Fruit fly (Drosophila melanogaster): ENCODE results near the gene PRL-1.

Gene PRL-1

DNA sequence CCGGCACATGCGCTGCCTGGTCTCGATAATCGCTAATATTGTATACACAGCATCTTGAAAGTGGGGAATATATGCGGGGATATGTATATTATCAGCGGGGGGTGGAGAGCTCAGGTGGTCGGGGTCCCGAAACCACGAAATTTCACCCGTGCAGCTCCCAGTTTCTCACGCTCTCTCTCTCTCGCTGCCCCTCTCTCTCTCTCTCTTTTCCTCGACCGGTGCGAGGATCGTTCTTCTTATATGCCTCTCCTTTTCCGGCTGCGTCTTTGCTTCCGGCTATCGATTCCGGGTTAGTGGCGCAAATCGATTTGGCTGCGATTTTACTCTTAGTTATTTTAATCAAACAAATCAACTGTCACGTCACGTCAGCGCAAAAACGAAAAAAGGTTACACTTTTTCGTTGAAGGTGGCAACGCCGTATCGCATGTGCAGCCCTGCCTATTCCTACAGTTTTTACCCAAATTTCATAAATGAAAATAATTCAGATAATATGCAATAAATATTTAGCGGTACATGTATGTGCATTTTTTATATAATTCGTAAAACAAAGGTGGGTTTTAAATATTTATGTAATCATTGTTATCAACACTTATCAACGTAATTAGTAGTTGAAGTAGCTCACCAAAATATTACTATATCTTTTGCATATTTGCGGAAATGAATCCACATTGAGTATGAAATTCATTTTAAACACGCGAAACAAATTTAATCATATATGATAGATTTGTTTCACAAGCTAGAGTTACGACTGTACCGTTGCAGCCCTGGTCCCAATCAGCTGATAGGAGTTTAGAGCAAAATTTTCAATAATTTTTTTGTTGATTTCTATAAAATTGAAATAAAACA lies 42.3 kb upstream of the PRL-1 start, which contains the start of the genes heix and CG17328 (continued):
- peak; percentile 44 for TF ChIP-seq fd59A (GFP tag; optimal IDR thresholded peaks at IDR 0.05)
- TF ChIP-seq CG3032 (tag; optimal IDR thresholded peaks at IDR 0.05), result peak; percentile 64
- TF ChIP-seq CG6163 (GFP tag; IDR thresholded peaks at IDR 0.05), result no peak; the same call in 1 of the 3 replicates
- TF ChIP-seq CG10631 (GFP tag; optimal IDR thresholded peaks at IDR 0.05), result peak; percentile 80
- TF ChIP-seq Eip75B (GFP tag; optimal IDR thresholded peaks at IDR 0.05), result peak; percentile 79
- peak; percentile 74 for TF ChIP-seq Ets21C (GFP tag; optimal IDR thresholded peaks at IDR 0.05)
- TF ChIP-seq CG34406 (GFP tag; optimal IDR thresholded peaks at IDR 0.05), result peak; percentile 66
- TF ChIP-seq dsx (GFP tag; optimal IDR thresholded peaks at IDR 0.05; ENCODE audit: poor library complexity, severe bottlenecking), result no peak
- peak; percentile 63 to 72 for TF ChIP-seq salr (GFP tag; optimal IDR thresholded peaks at IDR 0.05)
- no peak for TF ChIP-seq CG4318 (GFP tag; optimal IDR thresholded peaks at IDR 0.05)
- TF ChIP-seq acj6 (GFP tag; optimal IDR thresholded peaks at IDR 0.05), result peak; percentile 82
- TF ChIP-seq topi (GFP tag; optimal IDR thresholded peaks at IDR 0.05), result peak; percentile 75
- peak; percentile 51; the same call in 1 of the 2 replicates for TF ChIP-seq Gug (GFP tag; IDR thresholded peaks at IDR 0.05)
- TF ChIP-seq Sox14 (GFP tag; optimal IDR thresholded peaks at IDR 0.05), result peak; percentile 81
- TF ChIP-seq CG16779 (tag; optimal IDR thresholded peaks at IDR 0.05), result no peak
- TF ChIP-seq Eip93F (GFP tag; optimal IDR thresholded peaks at IDR 0.05), result peak; percentile 47
- TF ChIP-seq CG8632 (GFP tag; optimal IDR thresholded peaks at IDR 0.05), result peak; percentile 54
- no peak for TF ChIP-seq CG3919 (GFP tag; optimal IDR thresholded peaks at IDR 0.05)
- TF ChIP-seq Sox15 (GFP tag; optimal IDR thresholded peaks at IDR 0.05), result peak; percentile 70
- no peak for TF ChIP-seq fd85E (GFP tag; optimal IDR thresholded peaks at IDR 0.05)
- TF ChIP-seq pdm3 (GFP tag; optimal IDR thresholded peaks at IDR 0.05), result no peak
- no peak for TF ChIP-seq CG6808 (GFP tag; optimal IDR thresholded peaks at IDR 0.05)
- TF ChIP-seq Eip78C (GFP tag), result peak; percentile 91
- peak; percentile 61 for TF ChIP-seq Ets96B (tag; optimal IDR thresholded peaks at IDR 0.05)
- peak; percentile 92 for TF ChIP-seq svp (GFP tag)
- no peak for TF ChIP-seq Smox (GFP tag; optimal IDR thresholded peaks at IDR 0.05)
- peak; percentile 44 for TF ChIP-seq CG15336 (GFP tag; IDR thresholded peaks at IDR 0.05)
- TF ChIP-seq fkh (GFP tag; optimal IDR thresholded peaks at IDR 0.05), result peak; percentile 69
- TF ChIP-seq CG11294 (GFP tag; IDR thresholded peaks at IDR 0.05), result no peak
- peak; percentile 61 for TF ChIP-seq CG6854 (GFP tag; optimal IDR thresholded peaks at IDR 0.05)
- no peak for TF ChIP-seq Lpt (GFP tag; optimal IDR thresholded peaks at IDR 0.05)
- TF ChIP-seq Sox102F (GFP tag; optimal IDR thresholded peaks at IDR 0.05), result no peak
- TF ChIP-seq CG8119 (GFP tag; IDR thresholded peaks at IDR 0.05), result no peak

DNA sequence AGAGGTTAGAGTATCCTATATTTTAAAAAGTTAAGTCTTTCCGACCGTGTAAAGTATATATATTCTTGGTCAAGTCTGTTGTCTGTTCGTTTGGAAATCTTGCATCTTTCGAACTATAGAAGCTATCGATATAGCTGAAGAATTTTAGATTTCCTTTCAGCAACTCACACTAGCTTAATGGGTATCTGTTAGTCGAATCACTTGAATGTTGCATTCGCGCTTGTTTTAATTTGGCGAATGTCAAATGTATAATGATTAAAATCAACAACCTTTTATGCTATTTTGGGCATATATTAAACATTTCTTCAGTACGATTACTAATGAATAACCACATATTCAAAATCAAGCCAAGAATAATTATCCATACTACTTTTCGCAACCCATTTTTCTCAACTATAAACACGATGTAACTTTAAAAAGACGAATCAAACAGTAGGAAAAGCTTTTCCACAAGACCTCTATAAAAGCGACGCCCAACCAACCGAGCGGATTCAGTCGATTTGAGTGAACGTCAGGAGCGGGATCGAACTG lies 36.4 kb upstream of the PRL-1 start, which contains the start of gene Cyp303a1:
Cyp303a1 (plus strand) TSS at position 481 of the 531 bp plus-strand sequence.
- TF ChIP-seq fd59A (GFP tag; optimal IDR thresholded peaks at IDR 0.05), result no peak
- TF ChIP-seq CG10669 (GFP tag; optimal IDR thresholded peaks at IDR 0.05), result no peak
- TF ChIP-seq CG6276 (GFP tag; optimal IDR thresholded peaks at IDR 0.05), result no peak
- TF ChIP-seq svp (GFP tag), result no peak
- TF ChIP-seq Hr39 (GFP tag; optimal IDR thresholded peaks at IDR 0.05), result no peak
- no peak for TF ChIP-seq CG7368 (GFP tag; optimal IDR thresholded peaks at IDR 0.05)
- no peak for TF ChIP-seq eg (GFP tag; IDR thresholded peaks at IDR 0.05)
- no peak for TF ChIP-seq Eip75B (GFP tag; optimal IDR thresholded peaks at IDR 0.05)
- no peak for TF ChIP-seq Sox15 (GFP tag; optimal IDR thresholded peaks at IDR 0.05)
- TF ChIP-seq dac (GFP tag; optimal IDR thresholded peaks at IDR 0.05), result no peak
- TF ChIP-seq Ets21C (GFP tag; optimal IDR thresholded peaks at IDR 0.05), result no peak
